Fruit fly (Drosophila melanogaster): ENCODE data around the gene CG31810.

DNA sequence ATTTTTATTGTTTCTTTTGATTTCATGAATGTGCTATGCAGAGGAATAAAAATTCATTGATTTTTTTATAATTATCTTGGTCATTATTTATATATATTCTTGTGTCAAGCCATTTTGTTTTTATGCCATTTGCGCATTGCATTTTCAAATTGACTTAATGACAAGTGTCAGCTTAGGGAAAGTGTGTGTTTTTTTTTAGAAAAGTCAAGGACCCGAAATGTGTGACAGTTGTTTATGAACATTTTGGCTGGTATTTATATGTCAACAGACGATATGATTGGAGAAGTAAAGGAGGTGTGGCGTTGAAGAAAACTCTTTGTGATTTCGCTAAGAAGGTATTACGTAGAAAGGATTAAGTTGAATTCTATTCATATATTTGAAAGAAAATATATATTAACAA lies 14.5 kb downstream of the CG31810 start, which contains the start of the genes SclA and SclB:
- no peak for TF ChIP-seq CG12768 (GFP tag; optimal IDR thresholded peaks at IDR 0.05)
- TF ChIP-seq tj (GFP tag; optimal IDR thresholded peaks at IDR 0.05) = no peak
- no peak for TF ChIP-seq cic (GFP tag; optimal IDR thresholded peaks at IDR 0.05)
- no peak for TF ChIP-seq CG5204 (GFP tag; optimal IDR thresholded peaks at IDR 0.05)

Measured in whole organism, adult.